Worm (Caenorhabditis elegans) whole organism, L1 larva: Measurements from ENCODE around the gene C48B4.6.

Experiments
- ama-1 ChIP-seq: fragments of 150-350 bp; optimal IDR thresholded peaks from 2 replicates; lab custom pipeline; 2014
- ceh-63 ChIP-seq: fragments of 200-800 bp; sonication (Bioruptor generic); optimal IDR thresholded peaks from 2 replicates; lab custom pipeline; 2018; ENCODE audit warnings: mild to moderate bottlenecking, missing genetic modification characterization, missing compliant biosample characterization
- ceh-82 ChIP-seq, 3 experiments: fragments of 150-350 bp in 1 of 3; sonication (generic microtip) in 2 of 3; optimal IDR thresholded peaks; 2 replicates each; lab custom pipeline; 2014 to 2017; ENCODE audit warnings: missing biosample characterization in 3 of 3, missing genetic modification characterization in 3 of 3
- egl-13 ChIP-seq: sonication (generic microtip); optimal IDR thresholded peaks from 2 replicates; lab custom pipeline; 2016; ENCODE audit warnings: missing genotype, missing genetic modification reagents, missing genetic modification characterization, missing compliant biosample characterization
- elt-3 ChIP-seq, 6 experiments: fragments of 150-350 bp in 1 of 6; sonication (generic microtip); optimal IDR thresholded peaks; 2 replicates each; lab custom pipeline; 2017 to 2018; ENCODE audit warnings: missing biosample characterization in 6 of 6, missing genetic modification characterization in 6 of 6, inconsistent platforms in 1 of 6
- hlh-17 ChIP-seq: fragments of 200-800 bp; sonication (Bioruptor generic); optimal IDR thresholded peaks from 2 replicates; lab custom pipeline; 2018; ENCODE audit warnings: missing genetic modification characterization, mild to moderate bottlenecking, missing compliant biosample characterization, moderate library complexity, borderline replicate concordance
- lin-39 ChIP-seq: fragments of 150-350 bp; optimal IDR thresholded peaks from 2 replicates; lab custom pipeline; 2014; ENCODE audit warnings: missing biosample characterization, missing genetic modification reagents, missing genetic modification characterization
- lir-3 ChIP-seq: sonication (generic microtip); optimal IDR thresholded peaks from 2 replicates; lab custom pipeline; 2016; ENCODE audit warnings: mild to moderate bottlenecking, missing genetic modification characterization, moderate library complexity, missing compliant biosample characterization; ENCODE audit not compliant: poor library complexity
- nhr-12 ChIP-seq: sonication (generic microtip); optimal IDR thresholded peaks from 2 replicates; lab custom pipeline; 2017; ENCODE audit warnings: missing biosample characterization, missing genetic modification characterization
- nhr-28 ChIP-seq: fragments of 150-350 bp; optimal IDR thresholded peaks from 2 replicates; lab custom pipeline; 2014; ENCODE audit warnings: missing biosample characterization, missing genetic modification characterization
- nhr-85 ChIP-seq: sonication (generic microtip); peaks from one replicate; lab custom pipeline; 2016; ENCODE audit warnings: missing genetic modification characterization, inconsistent platforms, missing compliant biosample characterization
- snpc-4 ChIP-seq: fragments of 150-350 bp; optimal IDR thresholded peaks from 2 replicates; lab custom pipeline; 2014; ENCODE audit warnings: missing biosample characterization, missing genetic modification characterization
- ztf-11 ChIP-seq, 2 experiments: sonication (generic microtip); optimal IDR thresholded peaks; 2 replicates each; lab custom pipeline; 2016 to 2017; ENCODE audit warnings: missing genetic modification characterization in 2 of 2, missing biosample characterization in 1 of 2, missing compliant biosample characterization in 1 of 2

DNA sequence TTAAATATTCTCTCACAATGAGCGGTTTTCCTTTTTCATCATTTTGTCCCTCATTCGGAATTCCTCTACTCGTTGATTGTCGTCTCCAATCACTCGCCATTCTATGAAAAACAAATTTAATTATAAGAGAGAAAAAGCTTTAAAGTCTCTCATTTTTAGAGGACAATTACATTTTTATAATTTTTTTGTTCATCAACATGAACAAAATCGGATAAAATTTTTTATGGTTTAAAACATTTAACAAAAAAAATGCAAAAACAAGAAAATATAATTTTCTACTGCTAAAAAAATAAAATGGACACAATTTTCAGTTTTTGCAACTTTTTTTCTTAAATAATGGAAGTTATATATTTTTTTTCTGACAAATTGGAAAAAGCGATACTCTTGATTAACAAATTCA, 42.2 kb downstream of the C48B4.6 start, which contains the start of gene F55H2.7:
- no peak for TF ChIP-seq hlh-17
- TF ChIP-seq elt-3 (tag; optimal IDR thresholded peaks at IDR 0.05; lab: Kevin White, UChicago) = no peak
- no peak for TF ChIP-seq nhr-12 (tag; lab: Kevin White, UChicago)
- TF ChIP-seq ceh-63 (GFP tag; lab: Kevin White, UChicago) = no peak
- no peak for TF ChIP-seq snpc-4 (tag; lab: Kevin White, UChicago)
- no peak for TF ChIP-seq nhr-85 (tag; lab: Kevin White, UChicago)
- no peak for TF ChIP-seq lir-3 (tag; lab: Kevin White, UChicago)
- no peak for TF ChIP-seq nhr-28 (tag; lab: Kevin White, UChicago)
- TF ChIP-seq lin-39 (tag; lab: Kevin White, UChicago) = no peak
- TF ChIP-seq ama-1 = no peak
- no peak for TF ChIP-seq ztf-11 (tag; optimal IDR thresholded peaks at IDR 0.05; lab: Kevin White, UChicago)
- no peak for TF ChIP-seq egl-13
- no peak for TF ChIP-seq ceh-82 (tag; optimal IDR thresholded peaks at IDR 0.05; lab: Kevin White, UChicago)
